Worm (Caenorhabditis elegans) whole organism, late embryonic: ENCODE results near the gene T12A7.10.

Experiments used
- C38D4.7 ChIP-seq: fragments of 200-800 bp; sonication (Bioruptor generic); optimal IDR thresholded peaks from 2 replicates; lab custom pipeline; 2018; ENCODE audit warnings: mild to moderate bottlenecking, missing genetic modification characterization, moderate library complexity, missing compliant biosample characterization
- K09A11.1 ChIP-seq: sonication (generic microtip); optimal IDR thresholded peaks from 2 replicates; lab custom pipeline; 2017; ENCODE audit warnings: antibody characterized with exemption, mild to moderate bottlenecking, missing genetic modification characterization, missing compliant biosample characterization; ENCODE audit not compliant: insufficient read depth
- ceh-14 ChIP-seq: sonication (generic microtip); optimal IDR thresholded peaks from 2 replicates; lab custom pipeline; 2016; ENCODE audit warnings: missing genotype, missing genetic modification characterization, missing compliant biosample characterization
- ceh-18 ChIP-seq: sonication (generic microtip); optimal IDR thresholded peaks from 2 replicates; lab custom pipeline; 2016; ENCODE audit warnings: missing genetic modification characterization, missing compliant biosample characterization
- ceh-19 ChIP-seq: fragments of 200-800 bp; sonication (Bioruptor generic); optimal IDR thresholded peaks from 2 replicates; lab custom pipeline; 2018; ENCODE audit warnings: mild to moderate bottlenecking, missing genetic modification characterization, missing compliant biosample characterization
- ceh-2 ChIP-seq: sonication (generic microtip); optimal IDR thresholded peaks from 2 replicates; lab custom pipeline; 2016; ENCODE audit warnings: missing genotype, missing genetic modification characterization, missing compliant biosample characterization
- ceh-24 ChIP-seq: sonication (generic microtip); optimal IDR thresholded peaks from 2 replicates; lab custom pipeline; 2016; ENCODE audit warnings: mild to moderate bottlenecking, missing genetic modification characterization, missing compliant biosample characterization
- ceh-30 ChIP-seq: fragments of 150-350 bp; optimal IDR thresholded peaks from 2 replicates; lab custom pipeline; 2014; ENCODE audit warnings: missing biosample characterization, missing genetic modification characterization
- ceh-34 ChIP-seq: sonication (generic microtip); optimal IDR thresholded peaks from 2 replicates; lab custom pipeline; 2016; ENCODE audit warnings: mild to moderate bottlenecking, missing genetic modification characterization, missing compliant biosample characterization
- ceh-48 ChIP-seq: sonication (generic microtip); optimal IDR thresholded peaks from 2 replicates; lab custom pipeline; 2016; ENCODE audit warnings: missing genetic modification characterization, inconsistent platforms, missing compliant biosample characterization
- ceh-9 ChIP-seq: sonication (generic microtip); optimal IDR thresholded peaks from 2 replicates; lab custom pipeline; 2016; ENCODE audit warnings: mild to moderate bottlenecking, missing genetic modification characterization, inconsistent platforms, missing compliant biosample characterization
- che-1 ChIP-seq: sonication (generic microtip); optimal IDR thresholded peaks from 2 replicates; lab custom pipeline; 2016; ENCODE audit warnings: mild to moderate bottlenecking, missing genetic modification characterization, missing compliant biosample characterization
- elt-2 ChIP-seq: sonication (generic microtip); optimal IDR thresholded peaks from 2 replicates; lab custom pipeline; 2016; ENCODE audit warnings: missing genetic modification reagents, missing genetic modification characterization, missing compliant biosample characterization
- elt-4 ChIP-seq: sonication (generic microtip); optimal IDR thresholded peaks from 2 replicates; lab custom pipeline; 2016; ENCODE audit warnings: missing genetic modification characterization, missing compliant biosample characterization
- ets-4 ChIP-seq: sonication (generic microtip); optimal IDR thresholded peaks from 2 replicates; lab custom pipeline; 2016; ENCODE audit warnings: missing genetic modification characterization, missing compliant biosample characterization
- hlh-15 ChIP-seq: sonication (generic microtip); optimal IDR thresholded peaks from 2 replicates; lab custom pipeline; 2016; ENCODE audit warnings: missing genetic modification characterization, missing compliant biosample characterization
- hlh-30 ChIP-seq: sonication (generic microtip); optimal IDR thresholded peaks from 2 replicates; lab custom pipeline; 2017; ENCODE audit warnings: antibody characterized with exemption, missing genetic modification characterization, missing compliant biosample characterization; ENCODE audit not compliant: insufficient read depth
- hlh-8 ChIP-seq: sonication (generic microtip); optimal IDR thresholded peaks from 2 replicates; lab custom pipeline; 2016; ENCODE audit warnings: missing genotype, missing genetic modification characterization, missing compliant biosample characterization
- madf-2 ChIP-seq: sonication (generic microtip); optimal IDR thresholded peaks from 2 replicates; lab custom pipeline; 2017; ENCODE audit warnings: missing genetic modification characterization, missing compliant biosample characterization
- mec-3 ChIP-seq: sonication (generic microtip); optimal IDR thresholded peaks from 2 replicates; lab custom pipeline; 2016; ENCODE audit warnings: borderline replicate concordance, missing genetic modification characterization, missing compliant biosample characterization
- nfya-1 ChIP-seq: sonication (generic microtip); optimal IDR thresholded peaks from 2 replicates; lab custom pipeline; 2017; ENCODE audit warnings: missing genetic modification characterization, mild to moderate bottlenecking, missing compliant biosample characterization, antibody characterized with exemption, moderate library complexity
- pat-9 ChIP-seq: fragments of 200-800 bp; sonication (Bioruptor generic); optimal IDR thresholded peaks from 2 replicates; lab custom pipeline; 2018; ENCODE audit warnings: mild to moderate bottlenecking, missing genetic modification characterization, moderate library complexity, missing compliant biosample characterization
- pax-1 ChIP-seq: fragments of 150-350 bp; optimal IDR thresholded peaks from 2 replicates; lab custom pipeline; 2014; ENCODE audit warnings: missing biosample characterization, missing genetic modification characterization
- pqm-1 ChIP-seq: sonication (generic microtip); optimal IDR thresholded peaks from 2 replicates; lab custom pipeline; 2016; ENCODE audit warnings: missing genetic modification characterization, missing compliant biosample characterization
- rnt-1 ChIP-seq: sonication (generic microtip); optimal IDR thresholded peaks from 2 replicates; lab custom pipeline; 2016; ENCODE audit warnings: missing genetic modification characterization, missing compliant biosample characterization
- syd-9 ChIP-seq: sonication (generic microtip); optimal IDR thresholded peaks from 2 replicates; lab custom pipeline; 2016; ENCODE audit warnings: mild to moderate bottlenecking, missing genetic modification characterization, moderate library complexity, missing compliant biosample characterization
- unc-55 ChIP-seq: sonication (generic microtip); optimal IDR thresholded peaks from 2 replicates; lab custom pipeline; 2017; ENCODE audit warnings: missing biosample characterization, missing genetic modification reagents, missing genetic modification characterization
- unc-86 ChIP-seq: sonication (generic microtip); optimal IDR thresholded peaks from 2 replicates; lab custom pipeline; 2016; ENCODE audit warnings: missing genetic modification characterization, missing compliant biosample characterization
- ztf-16 ChIP-seq: sonication (generic microtip); optimal IDR thresholded peaks from 2 replicates; lab custom pipeline; 2017; ENCODE audit warnings: missing genetic modification characterization, missing compliant biosample characterization

The T12A7.10 gene

DNA sequence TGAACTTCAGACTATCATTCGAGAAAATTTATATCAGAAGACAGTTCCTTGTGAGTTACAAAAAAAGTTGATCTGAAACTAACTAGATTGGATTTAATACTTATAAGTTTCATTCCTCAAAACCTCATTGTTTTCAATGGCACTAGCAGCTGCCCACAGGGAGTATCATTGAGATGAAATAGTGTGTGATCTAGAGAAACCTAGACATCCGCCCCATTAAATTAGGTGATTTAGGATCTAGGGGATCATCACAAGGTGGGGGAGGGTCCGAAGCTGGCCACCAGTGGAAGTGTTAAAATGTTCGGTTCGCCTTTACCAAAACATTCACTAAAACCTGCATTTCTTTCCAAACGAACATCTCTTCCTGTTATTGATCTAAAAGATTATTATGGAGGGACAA is 38.5 kb downstream of the T12A7.10 start:
- TF ChIP-seq ceh-34 (tag; lab: Kevin White, UChicago) (no peak), ceh-30 (tag; lab: Kevin White, UChicago) (no peak), pqm-1 (tag; lab: Kevin White, UChicago) (no peak), elt-2 (tag; lab: Kevin White, UChicago) (no peak), ceh-14 (no peak), hlh-30 (tag; lab: Kevin White, UChicago) (no peak), hlh-15 (tag; lab: Kevin White, UChicago) (no peak), ceh-2 (tag; lab: Kevin White, UChicago) (no peak), madf-2 (tag; lab: Kevin White, UChicago) (no peak), ceh-24 (tag; lab: Kevin White, UChicago) (no peak), pax-1 (tag; lab: Kevin White, UChicago) (no peak)

DNA sequence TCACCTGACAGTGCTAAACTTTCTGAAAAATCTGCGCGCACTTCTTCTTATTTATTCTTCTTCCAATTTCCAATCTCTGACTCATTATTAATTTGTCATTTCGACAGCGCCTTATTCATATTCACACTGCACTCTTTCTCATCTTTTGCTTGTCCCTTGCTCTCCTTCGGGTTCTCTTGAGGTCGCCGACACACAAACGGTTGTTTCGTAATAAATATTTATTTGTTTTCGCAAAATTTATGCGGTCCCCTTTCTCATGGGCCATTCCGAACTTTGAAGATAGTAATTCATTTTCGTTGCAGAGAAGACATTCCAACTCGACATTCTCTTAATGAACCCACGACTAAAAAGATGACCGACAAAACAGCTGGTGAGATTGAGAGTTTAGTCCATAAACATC is 40.2 kb downstream of the T12A7.10 start, which contains the start of gene magi-1:
Gene magi-1, plus strand, starts transcription at position 301 of the 400 bp plus-strand sequence.
- TF ChIP-seq elt-4 (tag; lab: Kevin White, UChicago) (no peak), mec-3 (tag; lab: Kevin White, UChicago) (no peak), unc-86 (tag; lab: Kevin White, UChicago) (no peak), K09A11.1 (tag; lab: Kevin White, UChicago) (no peak), ceh-30 (tag; lab: Kevin White, UChicago) (no peak), ceh-9 (no peak), elt-2 (tag; lab: Kevin White, UChicago) (no peak), C38D4.7 (GFP tag; lab: Kevin White, UChicago) (no peak), ztf-16 (no peak), ets-4 (tag; lab: Kevin White, UChicago) (no peak), ceh-14 (no peak), che-1 (tag; lab: Kevin White, UChicago) (no peak), ceh-19 (GFP tag; lab: Kevin White, UChicago) (no peak), ceh-48 (tag; lab: Kevin White, UChicago) (no peak)

DNA sequence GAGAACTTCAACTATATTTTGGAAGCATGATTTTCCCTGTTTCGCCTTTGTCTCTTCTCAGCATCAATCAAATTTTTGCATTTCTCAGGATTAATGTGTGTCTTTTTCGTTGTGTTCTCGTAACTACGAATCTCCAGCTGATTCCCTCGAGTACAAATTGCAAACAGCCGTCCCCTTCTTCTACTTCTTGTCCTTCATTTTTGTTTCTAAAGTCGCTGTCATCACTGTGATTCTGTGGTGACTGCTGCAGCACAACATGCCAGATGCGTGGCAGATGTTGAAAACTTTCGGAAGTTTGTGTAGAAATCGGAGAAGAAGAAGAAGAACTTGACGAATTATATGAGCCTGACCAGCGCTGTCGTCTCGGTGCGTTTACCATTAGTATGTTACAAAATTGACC is 41.6 kb downstream of the T12A7.10 start:
- TF ChIP-seq pat-9 (no peak), hlh-8 (tag; lab: Kevin White, UChicago) (peak; percentile 91)

DNA sequence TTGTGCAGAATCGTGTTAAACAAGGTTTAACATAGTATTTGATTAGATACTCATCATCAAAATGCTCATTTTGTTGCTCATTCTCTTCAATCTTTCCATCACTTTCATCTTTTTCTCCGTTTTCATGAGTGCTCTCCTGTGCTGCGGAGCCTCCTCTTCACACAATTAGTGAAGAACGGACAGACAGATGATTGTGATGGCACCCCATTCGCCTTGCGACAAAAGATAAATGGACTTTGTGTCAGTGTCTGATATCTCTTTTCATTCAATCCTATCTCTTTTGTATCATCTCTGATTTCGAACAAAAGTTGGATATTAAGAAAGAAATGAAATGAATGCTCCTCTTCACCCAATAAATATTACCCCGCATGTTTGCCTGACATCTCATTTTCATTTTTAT is 44.6 kb downstream of the T12A7.10 start:
- peak; percentile 2 for TF ChIP-seq rnt-1 (tag; lab: Kevin White, UChicago)
- TF ChIP-seq ceh-18 (tag; lab: Kevin White, UChicago) = peak; percentile 65
- TF ChIP-seq syd-9 (tag; lab: Kevin White, UChicago) = no peak
- peak; percentile 30 for TF ChIP-seq nfya-1 (tag; lab: Kevin White, UChicago)
- TF ChIP-seq unc-55 (GFP tag; lab: Kevin White, UChicago) = peak; percentile 98
- TF ChIP-seq ceh-34 (tag; lab: Kevin White, UChicago) = no peak
